Worm (Caenorhabditis elegans) whole organism, young adult: Measurements from ENCODE around the gene R13A1.5.
A peak's percentile ranks its signal among the peaks of the same experiment; 100 is the strongest.

ENCODE experiments used
- B0035.1 ChIP-seq: sonication (generic microtip); optimal IDR thresholded peaks from 2 replicates; lab custom pipeline; 2016; ENCODE audit warnings: missing genetic modification characterization, mild to moderate bottlenecking, missing compliant biosample characterization, missing genotype, missing genetic modification reagents
- D2030.7 ChIP-seq: fragments of 200-800 bp; sonication (Bioruptor generic); IDR thresholded peaks from 2 replicates; pipeline ENCODE4 v1.3.6; 2022; ENCODE audit warnings: missing genetic modification reagents, missing genetic modification characterization, missing compliant biosample characterization
- F22D6.2 ChIP-seq: sonication (generic microtip); optimal IDR thresholded peaks from 2 replicates; lab custom pipeline; 2016; ENCODE audit warnings: mild to moderate bottlenecking, missing genetic modification characterization, missing compliant biosample characterization
- F33H1.4 ChIP-seq: fragments of 200-800 bp; sonication (Bioruptor generic); IDR thresholded peaks from 2 replicates; pipeline ENCODE4 v1.3.6; 2022; ENCODE audit warnings: missing genetic modification reagents, missing genetic modification characterization, missing compliant biosample characterization
- F49E8.2 ChIP-seq: sonication (generic microtip); optimal IDR thresholded peaks from 3 replicates; lab custom pipeline; 2017; ENCODE audit warnings: missing genetic modification characterization, mild to moderate bottlenecking, missing compliant biosample characterization, antibody characterized with exemption, moderate library complexity; ENCODE audit not compliant: insufficient read depth
- F52B5.7 ChIP-seq: sonication (generic microtip); optimal IDR thresholded peaks from 2 replicates; lab custom pipeline; 2016; ENCODE audit warnings: mild to moderate bottlenecking, missing genetic modification characterization, missing compliant biosample characterization
- F57C9.4 ChIP-seq: sonication (generic microtip); optimal IDR thresholded peaks from 2 replicates; lab custom pipeline; 2017; ENCODE audit warnings: mild to moderate bottlenecking, missing genetic modification characterization, missing compliant biosample characterization
- T07F8.4 ChIP-seq: sonication (generic microtip); optimal IDR thresholded peaks from 2 replicates; lab custom pipeline; 2016; ENCODE audit warnings: mild to moderate bottlenecking, missing genetic modification characterization, moderate library complexity, missing compliant biosample characterization
- Y53F4B.3 ChIP-seq: fragments of 200-800 bp; sonication (Bioruptor generic); IDR thresholded peaks from 2 replicates; pipeline ENCODE4 v1.3.6; 2022; ENCODE audit warnings: missing genetic modification reagents, missing genetic modification characterization, missing compliant biosample characterization
- Y67H2A.10 ChIP-seq: fragments of 200-800 bp; sonication (Bioruptor generic); conservative IDR thresholded peaks from 2 replicates; pipeline ENCODE4 v1.3.6; 2022; ENCODE audit warnings: missing genetic modification reagents, missing genetic modification characterization, missing compliant biosample characterization
- Y79H2A.3 ChIP-seq: fragments of 200-800 bp; sonication (Bioruptor generic); conservative IDR thresholded peaks from 2 replicates; pipeline ENCODE4 v1.3.6; 2022; ENCODE audit warnings: missing genetic modification reagents, missing genetic modification characterization, missing compliant biosample characterization
- akir-1 ChIP-seq: fragments of 200-800 bp; sonication (Bioruptor generic); optimal IDR thresholded peaks from 2 replicates; lab custom pipeline; 2018; ENCODE audit warnings: mild to moderate bottlenecking, missing genetic modification characterization, moderate library complexity, missing compliant biosample characterization
- aptf-3 ChIP-seq: fragments of 200-800 bp; sonication (Bioruptor generic); IDR thresholded peaks from 2 replicates; pipeline ENCODE4 v1.3.6; 2022; ENCODE audit warnings: missing genetic modification characterization, missing compliant biosample characterization
- atf-7 ChIP-seq: sonication (generic microtip); optimal IDR thresholded peaks from 2 replicates; lab custom pipeline; 2017; ENCODE audit warnings: mild to moderate bottlenecking, missing genetic modification characterization, missing compliant biosample characterization
- athp-1 ChIP-seq: sonication (generic microtip); optimal IDR thresholded peaks from 2 replicates; lab custom pipeline; 2017; ENCODE audit warnings: mild to moderate bottlenecking, missing genetic modification characterization, missing compliant biosample characterization
- attf-5 ChIP-seq: fragments of 200-800 bp; sonication (Bioruptor generic); optimal IDR thresholded peaks from 2 replicates; lab custom pipeline; 2018; ENCODE audit warnings: mild to moderate bottlenecking, missing genetic modification characterization, missing compliant biosample characterization
- attf-6 ChIP-seq: fragments of 200-800 bp; sonication (Bioruptor generic); IDR thresholded peaks from 2 replicates; pipeline ENCODE4 v1.3.6; 2022; ENCODE audit warnings: missing genetic modification reagents, missing genetic modification characterization, missing compliant biosample characterization
- bed-2 ChIP-seq: fragments of 200-800 bp; sonication (Bioruptor generic); IDR thresholded peaks from 2 replicates; pipeline ENCODE4 v1.3.6; 2022; ENCODE audit warnings: missing genetic modification reagents, missing genetic modification characterization, missing compliant biosample characterization
- cebp-1 ChIP-seq, 2 experiments: fragments of 200-800 bp in 1 of 2; sonication (Bioruptor generic) in 1 of 2; sonication (generic microtip) in 1 of 2; IDR thresholded peaks in 1 of 2; optimal IDR thresholded peaks in 1 of 2; 2 replicates each; pipeline versions ENCODE4 v1.3.6 to Lab custom; 2017 to 2022; ENCODE audit warnings: missing compliant biosample characterization in 2 of 2, missing genetic modification characterization in 2 of 2, mild to moderate bottlenecking in 1 of 2, missing genetic modification reagents in 1 of 2, moderate library complexity in 1 of 2
- ceh-58 ChIP-seq: fragments of 200-800 bp; sonication (Bioruptor generic); IDR thresholded peaks from 2 replicates; pipeline ENCODE4 v1.3.6; 2022; ENCODE audit warnings: missing genetic modification characterization, missing compliant biosample characterization
- dox-1 ChIP-seq: fragments of 200-800 bp; sonication (Bioruptor generic); IDR thresholded peaks from 2 replicates; pipeline ENCODE4 v1.3.6; 2022; ENCODE audit warnings: missing genetic modification reagents, missing genetic modification characterization, missing compliant biosample characterization
- gei-17 ChIP-seq: fragments of 200-800 bp; sonication (Bioruptor generic); optimal IDR thresholded peaks from 2 replicates; lab custom pipeline; 2018; ENCODE audit warnings: mild to moderate bottlenecking, missing genetic modification characterization, missing compliant biosample characterization
- hlh-12 ChIP-seq: sonication (generic microtip); optimal IDR thresholded peaks from 2 replicates; lab custom pipeline; 2016; ENCODE audit warnings: missing genetic modification characterization, missing compliant biosample characterization
- hsf-1 ChIP-seq: fragments of 200-800 bp; sonication (Bioruptor generic); IDR thresholded peaks from 2 replicates; pipeline ENCODE4 v1.3.6; 2022; ENCODE audit warnings: missing genetic modification reagents, missing genetic modification characterization, missing compliant biosample characterization
- lag-1 ChIP-seq: fragments of 200-800 bp; sonication (Bioruptor generic); IDR thresholded peaks from 2 replicates; pipeline ENCODE4 v1.3.6; 2022; ENCODE audit warnings: missing genetic modification reagents, missing genetic modification characterization, missing compliant biosample characterization
- let-607 ChIP-seq, 2 experiments: fragments of 200-800 bp in 1 of 2; sonication (Bioruptor generic) in 1 of 2; sonication (generic microtip) in 1 of 2; optimal IDR thresholded peaks; 2 replicates each; lab custom pipeline; 2016 to 2018; ENCODE audit warnings: mild to moderate bottlenecking in 2 of 2, missing compliant biosample characterization in 2 of 2, missing genetic modification characterization in 2 of 2, moderate library complexity in 2 of 2, missing genotype in 1 of 2
- lin-26 ChIP-seq: fragments of 200-800 bp; sonication (Bioruptor generic); IDR thresholded peaks from 2 replicates; pipeline ENCODE4 v1.3.6; 2022; ENCODE audit warnings: missing genetic modification reagents, missing genetic modification characterization, missing compliant biosample characterization
- lin-40 ChIP-seq: sonication (generic microtip); optimal IDR thresholded peaks from 2 replicates; lab custom pipeline; 2016; ENCODE audit warnings: missing genetic modification characterization, mild to moderate bottlenecking, missing compliant biosample characterization, missing genotype, missing genetic modification reagents
- lir-1 ChIP-seq: fragments of 200-800 bp; sonication (Bioruptor generic); conservative IDR thresholded peaks from 2 replicates; pipeline ENCODE4 v1.3.6; 2022; ENCODE audit warnings: missing genetic modification reagents, missing genetic modification characterization, missing compliant biosample characterization
- lsl-1 ChIP-seq: fragments of 200-800 bp; sonication (Bioruptor generic); optimal IDR thresholded peaks from 2 replicates; lab custom pipeline; 2018; ENCODE audit warnings: mild to moderate bottlenecking, missing genetic modification characterization, moderate library complexity, missing compliant biosample characterization
- madf-10 ChIP-seq: sonication (generic microtip); optimal IDR thresholded peaks from 2 replicates; lab custom pipeline; 2016; ENCODE audit warnings: mild to moderate bottlenecking, missing genetic modification characterization, missing compliant biosample characterization
- madf-3 ChIP-seq: fragments of 200-800 bp; sonication (Bioruptor generic); IDR thresholded peaks from 2 replicates; pipeline ENCODE4 v1.3.6; 2022; ENCODE audit warnings: missing genetic modification reagents, missing genetic modification characterization, missing compliant biosample characterization
- madf-6 ChIP-seq: fragments of 200-800 bp; sonication (Bioruptor generic); IDR thresholded peaks from 2 replicates; pipeline ENCODE4 v1.3.6; 2022; ENCODE audit warnings: missing genetic modification reagents, missing genetic modification characterization, missing compliant biosample characterization
- mxl-1 ChIP-seq: sonication (generic microtip); optimal IDR thresholded peaks from 2 replicates; lab custom pipeline; 2016; ENCODE audit warnings: missing genetic modification characterization, missing compliant biosample characterization
- nfya-1 ChIP-seq: sonication (generic microtip); optimal IDR thresholded peaks from 2 replicates; lab custom pipeline; 2017; ENCODE audit warnings: antibody characterized with exemption, missing compliant biosample characterization, missing genetic modification characterization, borderline replicate concordance; ENCODE audit not compliant: insufficient read depth
- nfya-2 ChIP-seq: fragments of 200-800 bp; sonication (Bioruptor generic); IDR thresholded peaks from 2 replicates; pipeline ENCODE4 v1.3.6; 2022; ENCODE audit warnings: missing genetic modification reagents, missing genetic modification characterization, missing compliant biosample characterization
- nhr-120 ChIP-seq: fragments of 200-800 bp; sonication (Bioruptor generic); IDR thresholded peaks from 2 replicates; pipeline ENCODE4 v1.3.6; 2022; ENCODE audit warnings: missing genetic modification characterization, missing compliant biosample characterization
- nhr-90 ChIP-seq: sonication (generic microtip); optimal IDR thresholded peaks from 2 replicates; lab custom pipeline; 2016; ENCODE audit warnings: missing genotype, mild to moderate bottlenecking, missing genetic modification characterization, missing compliant biosample characterization
- pha-4 ChIP-seq: fragments of 150-350 bp; sonication (generic microtip); optimal IDR thresholded peaks from 2 replicates; lab custom pipeline; 2014; ENCODE audit warnings: missing biosample characterization, missing genetic modification reagents, missing genetic modification characterization
- rpc-1 ChIP-seq, 2 experiments: fragments of 150-350 bp in 1 of 2; sonication (generic microtip) in 1 of 2; optimal IDR thresholded peaks; 2 replicates each; lab custom pipeline; 2014 to 2018; ENCODE audit warnings: missing biosample characterization in 1 of 2, missing genetic modification characterization in 1 of 2, missing genetic modification reagents in 1 of 2, missing genotype in 1 of 2
- snpc-1.1 ChIP-seq: sonication (generic microtip); optimal IDR thresholded peaks from 2 replicates; lab custom pipeline; 2017; ENCODE audit warnings: missing genetic modification characterization, mild to moderate bottlenecking, missing compliant biosample characterization, antibody characterized with exemption, moderate library complexity, missing genotype, missing genetic modification reagents; ENCODE audit not compliant: insufficient read depth
- snpc-3.4 ChIP-seq: sonication (generic microtip); optimal IDR thresholded peaks from 2 replicates; lab custom pipeline; 2017; ENCODE audit warnings: missing genetic modification characterization, mild to moderate bottlenecking, missing compliant biosample characterization, antibody characterized with exemption, moderate library complexity, missing genotype, missing genetic modification reagents
- tbp1 ChIP-seq: fragments of 200-800 bp; sonication (Bioruptor generic); optimal IDR thresholded peaks from 2 replicates; lab custom pipeline; 2018; ENCODE audit warnings: mild to moderate bottlenecking, missing genetic modification characterization, missing compliant biosample characterization
- unc-62 ChIP-seq: fragments of 150-350 bp; optimal IDR thresholded peaks from 2 replicates; lab custom pipeline; 2014; ENCODE audit warnings: missing biosample characterization, missing genetic modification reagents, missing genetic modification characterization
- zfh-2 ChIP-seq: fragments of 200-800 bp; sonication (Bioruptor generic); conservative IDR thresholded peaks from 2 replicates; pipeline ENCODE4 v1.3.6; 2022; ENCODE audit warnings: missing genetic modification reagents, missing genetic modification characterization, missing compliant biosample characterization
- ztf-28 ChIP-seq: fragments of 200-800 bp; sonication (Bioruptor generic); IDR thresholded peaks from 2 replicates; pipeline ENCODE4 v1.3.6; 2022; ENCODE audit warnings: missing genetic modification reagents, missing genetic modification characterization, missing compliant biosample characterization

Gene R13A1.5

DNA sequence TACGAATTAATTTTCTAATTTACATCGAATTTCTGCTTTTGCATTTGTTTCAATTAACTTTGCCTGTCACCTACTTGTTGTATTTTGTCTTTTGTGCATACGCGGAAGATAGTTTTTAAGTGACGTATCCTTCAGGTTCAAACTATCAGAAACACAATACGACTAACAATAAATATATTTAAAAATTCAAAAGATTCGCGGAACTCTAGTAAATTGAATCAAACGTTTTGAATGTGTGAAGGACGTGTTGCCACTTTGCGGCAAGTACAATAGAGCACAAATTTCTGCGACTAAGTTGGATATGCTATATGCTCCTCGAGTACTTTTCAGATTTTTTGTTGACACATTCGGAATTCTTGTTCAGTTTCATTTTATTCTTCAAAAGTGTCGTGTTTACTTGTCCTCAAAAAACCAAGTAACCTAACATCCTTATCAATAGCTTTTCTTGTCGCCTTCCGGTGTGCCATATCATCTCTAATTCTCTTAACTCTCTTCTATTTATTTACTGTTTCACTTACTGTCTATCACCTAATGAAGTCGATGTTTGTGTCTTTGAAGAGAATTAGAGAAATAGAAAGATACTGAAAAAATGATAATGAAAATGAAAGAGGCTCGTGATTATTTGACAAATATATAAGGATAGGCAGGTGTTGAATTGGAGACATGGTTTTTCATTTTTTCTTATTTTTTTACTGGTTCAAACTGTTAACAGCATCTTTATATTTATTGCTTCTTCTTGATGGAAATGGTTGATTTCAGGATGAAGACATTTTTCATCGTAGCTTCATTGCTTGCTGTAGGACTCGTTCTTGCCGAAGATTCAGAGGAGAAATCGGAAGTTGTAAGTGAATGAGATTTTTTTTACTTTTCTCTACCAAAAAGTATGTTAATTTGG lies 2.9 kb downstream of the R13A1.5 start, which contains the start of gene srlf-7 (continued):
- TF ChIP-seq rpc-1 (optimal IDR thresholded peaks at IDR 0.05; lab: Kevin White, UChicago) (no peak), rpc-1 (tag; optimal IDR thresholded peaks at IDR 0.05; lab: Kevin White, UChicago) (no peak), Y53F4B.3 (no peak), nfya-1 (tag; lab: Kevin White, UChicago) (no peak), F52B5.7 (tag; lab: Kevin White, UChicago) (no peak), aptf-3 (GFP tag; lab: Robert Waterston, UW) (no peak), pha-4 (tag; lab: Kevin White, UChicago) (peak; percentile 80), snpc-3.4 (no peak), madf-3 (no peak), madf-6 (GFP tag; lab: Robert Waterston, UW) (no peak), bed-2 (GFP tag; lab: Robert Waterston, UW) (no peak), tbp1 (GFP tag; lab: Kevin White, UChicago) (peak; percentile 53), athp-1 (tag; lab: Kevin White, UChicago) (no peak), dox-1 (peak; percentile 54; the same call in 1 of the 2 replicates), D2030.7 (GFP tag; lab: Robert Waterston, UW) (no peak), lag-1 (no peak), lin-26 (GFP tag; lab: Robert Waterston, UW) (no peak), attf-5 (GFP tag; lab: Kevin White, UChicago) (peak; percentile 51), nfya-2 (no peak), nhr-90 (no peak), B0035.1 (tag; lab: Kevin White, UChicago) (no peak), T07F8.4 (tag; lab: Kevin White, UChicago) (no peak), F57C9.4 (tag; lab: Kevin White, UChicago) (no peak), Y79H2A.3 (GFP tag; lab: Robert Waterston, UW) (no peak), hlh-12 (tag; lab: Kevin White, UChicago) (no peak), lin-40 (tag; lab: Kevin White, UChicago) (peak; percentile 63), lsl-1 (GFP tag; lab: Kevin White, UChicago) (no peak), madf-10 (tag; lab: Kevin White, UChicago) (peak; percentile 13), let-607 (tag; optimal IDR thresholded peaks at IDR 0.05; lab: Kevin White, UChicago) (peak; percentile 27 to 65), nhr-120 (GFP tag; lab: Robert Waterston, UW) (no peak), ceh-58 (GFP tag; lab: Robert Waterston, UW) (no peak), lir-1 (no peak), F49E8.2 (tag; lab: Kevin White, UChicago) (no peak), F33H1.4 (GFP tag; lab: Robert Waterston, UW) (no peak), mxl-1 (tag; lab: Kevin White, UChicago) (no peak), snpc-1.1 (tag; lab: Kevin White, UChicago) (no peak), ztf-28 (GFP tag; lab: Robert Waterston, UW) (no peak), gei-17 (GFP tag; lab: Kevin White, UChicago) (no peak), attf-6 (GFP tag; lab: Robert Waterston, UW) (no peak), cebp-1 (GFP tag; IDR thresholded peaks at IDR 0.05; lab: Robert Waterston, UW) (no peak), cebp-1 (tag; optimal IDR thresholded peaks at IDR 0.05; lab: Kevin White, UChicago) (no peak), hsf-1 (GFP tag; lab: Robert Waterston, UW) (no peak), atf-7 (peak; percentile 66), Y67H2A.10 (GFP tag; lab: Robert Waterston, UW) (no peak), unc-62 (GFP tag; lab: Kevin White, UChicago) (peak; percentile 81), F22D6.2 (no peak), zfh-2 (GFP tag; lab: Robert Waterston, UW) (no peak), akir-1 (GFP tag; lab: Kevin White, UChicago) (no peak)
